Worm (Caenorhabditis elegans) whole organism, late embryonic: ENCODE results near the gene Y105C5B.8.

Experiments
- T23F11.4 ChIP-seq: fragments of 200-800 bp; sonication (Bioruptor generic); optimal IDR thresholded peaks from 2 replicates; lab custom pipeline; 2018; ENCODE audit warnings: mild to moderate bottlenecking, missing genetic modification characterization, missing compliant biosample characterization
- ama-1 ChIP-seq: fragments of 150-350 bp; optimal IDR thresholded peaks from 2 replicates; lab custom pipeline; 2014
- ceh-14 ChIP-seq: sonication (generic microtip); optimal IDR thresholded peaks from 2 replicates; lab custom pipeline; 2016; ENCODE audit warnings: missing genotype, missing genetic modification characterization, missing compliant biosample characterization
- dmd-4 ChIP-seq: sonication (generic microtip); optimal IDR thresholded peaks from 2 replicates; lab custom pipeline; 2016; ENCODE audit warnings: borderline replicate concordance, missing genetic modification characterization, missing compliant biosample characterization
- elt-2 ChIP-seq: sonication (generic microtip); optimal IDR thresholded peaks from 2 replicates; lab custom pipeline; 2016; ENCODE audit warnings: missing genetic modification reagents, missing genetic modification characterization, missing compliant biosample characterization
- nhr-11 ChIP-seq: fragments of 150-350 bp; optimal IDR thresholded peaks from 2 replicates; lab custom pipeline; 2014; ENCODE audit warnings: missing biosample characterization, missing genetic modification characterization
- pha-2 ChIP-seq: sonication (generic microtip); optimal IDR thresholded peaks from 2 replicates; lab custom pipeline; 2017; ENCODE audit warnings: mild to moderate bottlenecking, missing genetic modification characterization, missing compliant biosample characterization
- pqm-1 ChIP-seq: sonication (generic microtip); optimal IDR thresholded peaks from 2 replicates; lab custom pipeline; 2016; ENCODE audit warnings: missing genetic modification characterization, missing compliant biosample characterization
- pros-1 ChIP-seq: fragments of 150-350 bp; optimal IDR thresholded peaks from 2 replicates; lab custom pipeline; 2014; ENCODE audit warnings: missing biosample characterization, missing genetic modification reagents, missing genetic modification characterization
- rnt-1 ChIP-seq: sonication (generic microtip); optimal IDR thresholded peaks from 2 replicates; lab custom pipeline; 2016; ENCODE audit warnings: missing genetic modification characterization, missing compliant biosample characterization
- sox-4 ChIP-seq: sonication (generic microtip); optimal IDR thresholded peaks from 2 replicates; lab custom pipeline; 2017; ENCODE audit warnings: mild to moderate bottlenecking, missing genetic modification characterization, inconsistent platforms, missing compliant biosample characterization

DNA sequence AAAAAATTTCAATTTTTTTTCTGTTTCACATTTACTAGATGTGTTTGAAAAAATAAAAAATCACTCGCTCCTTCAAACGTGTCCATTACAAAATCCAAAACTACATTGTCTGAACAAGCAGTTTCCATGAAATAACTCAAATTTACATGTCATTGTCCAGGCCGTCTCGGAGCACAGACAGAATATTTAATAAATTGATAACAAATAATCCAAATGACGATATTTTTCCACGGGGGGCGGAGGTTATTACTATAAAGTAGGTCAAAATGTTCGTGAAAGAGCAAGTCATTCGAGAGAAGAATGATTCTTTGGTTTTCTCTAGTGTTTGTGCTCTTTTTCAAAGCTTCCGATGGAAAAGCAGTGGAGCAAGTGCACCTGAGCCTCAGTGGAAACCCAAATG is 42.7 kb downstream of the Y105C5B.8 start, which contains the start of gene Y105C5B.3:
- TF ChIP-seq elt-2 (no peak), sox-4 (tag; lab: Kevin White, UChicago) (no peak), ama-1 (lab: Kevin White, UChicago) (no peak), T23F11.4 (no peak), dmd-4 (tag; lab: Kevin White, UChicago) (no peak), pha-2 (tag; lab: Kevin White, UChicago) (no peak), rnt-1 (tag; lab: Kevin White, UChicago) (no peak), ceh-14 (tag; lab: Kevin White, UChicago) (no peak), pros-1 (no peak), nhr-11 (tag; lab: Kevin White, UChicago) (no peak), pqm-1 (no peak)
